Fruit fly (Drosophila melanogaster) ovary, adult (tissue): ENCODE data around the gene CG42699.

ENCODE experiments used
- CG17801 ChIP-seq: fragments of 200-800 bp; optimal IDR thresholded peaks from 2 replicates; lab custom pipeline; 2019; ENCODE audit warnings: missing biosample characterization, mild to moderate bottlenecking, missing genetic modification characterization, moderate library complexity; ENCODE audit not compliant: partially characterized antibody

The CG42699 gene

dm6 chrX:5764001-5764892 is at the start of gene CG42699, which contains the start of gene MAPk-Ak2:
Gene CG42699, plus strand, starts transcription at chrX:5764553.
Gene MAPk-Ak2, minus strand, starts transcription at chrX:5764203.
- TF ChIP-seq CG17801 (GFP tag; lab: Kevin White, UChicago), result peak; percentile 71

- TF ChIP-seq CG17801 (GFP tag; lab: Kevin White, UChicago), result no peak
These were observed 49.6 kb upstream of the CG42699 start for dm6 chrX:5714786-5715185.

- no peak for TF ChIP-seq CG17801 (GFP tag; lab: Kevin White, UChicago)
These were observed 48.7 kb upstream of the CG42699 start for dm6 chrX:5715455-5716227.

- no peak for TF ChIP-seq CG17801 (GFP tag; lab: Kevin White, UChicago)
These were observed 46.4 kb upstream of the CG42699 start, which contains the start of gene CG33080 for dm6 chrX:5717741-5718475. Gene CG33080, minus strand, starts transcription at chrX:5717778.

dm6 chrX:5718476-5719012 is 45.8 kb upstream of the CG42699 start:
- TF ChIP-seq CG17801 (GFP tag; lab: Kevin White, UChicago), result peak; percentile 72

- no peak for TF ChIP-seq CG17801 (GFP tag; lab: Kevin White, UChicago)
These were observed 40.8 kb upstream of the CG42699 start for dm6 chrX:5723577-5723976.

dm6 chrX:5724151-5724699 is 40.1 kb upstream of the CG42699 start:
- TF ChIP-seq CG17801 (GFP tag; lab: Kevin White, UChicago), result no peak

- no peak for TF ChIP-seq CG17801 (GFP tag; lab: Kevin White, UChicago)
These were observed 39.6 kb upstream of the CG42699 start for dm6 chrX:5724744-5725185.

- no peak for TF ChIP-seq CG17801 (GFP tag; lab: Kevin White, UChicago)
These were observed 31.9 kb upstream of the CG42699 start, which contains the start of gene CG15773 for dm6 chrX:5732440-5732839. Gene CG15773, plus strand, starts transcription at chrX:5732740.

dm6 chrX:5735268-5735941 is 28.9 kb upstream of the CG42699 start:
- TF ChIP-seq CG17801 (GFP tag; lab: Kevin White, UChicago), result peak; percentile 97

dm6 chrX:5737157-5737556 is 27.2 kb upstream of the CG42699 start:
- TF ChIP-seq CG17801 (GFP tag; lab: Kevin White, UChicago), result no peak

- TF ChIP-seq CG17801 (GFP tag; lab: Kevin White, UChicago), result peak; percentile 76
These were observed 26.6 kb upstream of the CG42699 start, which contains the start of gene Snx27 for dm6 chrX:5737676-5738220. Gene Snx27, minus strand, starts transcription at chrX:5738031.

- TF ChIP-seq CG17801 (GFP tag; lab: Kevin White, UChicago), result no peak
These were observed 22.7 kb upstream of the CG42699 start for dm6 chrX:5741625-5742024.
